Fruit fly (Drosophila melanogaster): ENCODE measurements around the gene Uros1.

dm6 chrX:8881729-8882128, 18.3 kb downstream of the Uros1 start:
- TF ChIP-seq Dll (optimal IDR thresholded peaks at IDR 0.05) (no peak), usp (GFP tag; optimal IDR thresholded peaks at IDR 0.05) (no peak)
